Worm (Caenorhabditis elegans): Measurements from ENCODE around the gene trpp-3.

ce11 chrIII:9558463-9558862 is 33.1 kb downstream of the trpp-3 start, which contains the start of gene C48B4.6:
- TF ChIP-seq him-1 (tag; optimal IDR thresholded peaks at IDR 0.05): no peak
- TF ChIP-seq dox-1 (GFP tag; IDR thresholded peaks at IDR 0.05): no peak
- no peak for TF ChIP-seq nhr-27 (tag; optimal IDR thresholded peaks at IDR 0.05)
- TF ChIP-seq ceh-40 (GFP tag; IDR thresholded peaks at IDR 0.05): no peak
- TF ChIP-seq K12H6.12 (tag; optimal IDR thresholded peaks at IDR 0.05): no peak

Data from whole organism, young adult.